Worm (Caenorhabditis elegans) whole organism, young adult: ENCODE measurements around the gene C44E12.1.

Experiments used
- D2030.7 ChIP-seq: fragments of 200-800 bp; sonication (Bioruptor generic); IDR thresholded peaks from 2 replicates; pipeline ENCODE4 v1.3.6; 2022; ENCODE audit warnings: missing genetic modification reagents, missing genetic modification characterization, missing compliant biosample characterization
- F39B2.1 ChIP-seq: fragments of 200-800 bp; sonication (Bioruptor generic); IDR thresholded peaks from 2 replicates; pipeline ENCODE4 v1.3.6; 2022; ENCODE audit warnings: missing genetic modification reagents, missing genetic modification characterization, missing compliant biosample characterization
- ceh-40 ChIP-seq: fragments of 200-800 bp; sonication (Bioruptor generic); IDR thresholded peaks from 2 replicates; pipeline ENCODE4 v1.3.6; 2022; ENCODE audit warnings: missing genetic modification characterization, missing compliant biosample characterization
- hsf-1 ChIP-seq: fragments of 200-800 bp; sonication (Bioruptor generic); IDR thresholded peaks from 2 replicates; pipeline ENCODE4 v1.3.6; 2022; ENCODE audit warnings: missing genetic modification reagents, missing genetic modification characterization, missing compliant biosample characterization
- lin-54 ChIP-seq: fragments of 200-800 bp; sonication (Bioruptor generic); optimal IDR thresholded peaks from 2 replicates; lab custom pipeline; 2018; ENCODE audit warnings: mild to moderate bottlenecking, missing genetic modification characterization, missing compliant biosample characterization
- lsl-1 ChIP-seq: fragments of 200-800 bp; sonication (Bioruptor generic); optimal IDR thresholded peaks from 2 replicates; lab custom pipeline; 2018; ENCODE audit warnings: mild to moderate bottlenecking, missing genetic modification characterization, moderate library complexity, missing compliant biosample characterization

DNA sequence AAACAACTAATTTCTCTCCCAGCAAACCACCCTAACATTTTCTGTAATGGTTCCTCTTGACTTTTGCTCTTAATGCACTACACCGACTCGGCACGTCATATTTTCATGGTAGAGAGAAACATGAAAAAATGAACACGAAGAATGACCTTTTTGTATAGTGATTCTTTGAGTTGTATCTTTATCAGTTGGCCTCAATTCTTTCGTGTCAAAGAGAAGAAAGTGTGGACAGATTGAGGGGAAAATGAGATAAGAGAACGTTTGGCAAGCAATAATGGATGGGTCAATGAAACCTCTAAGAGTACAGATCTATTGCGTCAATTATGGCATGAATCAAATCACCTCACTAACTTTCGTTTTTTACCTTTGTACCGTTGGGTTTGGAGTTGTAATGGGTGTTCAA, 20.8 kb upstream of the C44E12.1 start:
- TF ChIP-seq lin-54 (GFP tag; lab: Kevin White, UChicago) = no peak
- no peak for TF ChIP-seq hsf-1 (GFP tag; lab: Robert Waterston, UW)
- TF ChIP-seq ceh-40 (GFP tag; lab: Robert Waterston, UW) = no peak
- no peak for TF ChIP-seq D2030.7 (GFP tag; lab: Robert Waterston, UW)
- no peak for TF ChIP-seq lsl-1
- no peak for TF ChIP-seq F39B2.1
